Fruit fly (Drosophila melanogaster) whole organism, embryonic: ENCODE data around the gene Snx6.

Experiments
- CG14050 ChIP-seq: fragments of 200-800 bp; sonication (Bioruptor generic); IDR thresholded peaks from 3 replicates; pipeline ENCODE4 v1.3.6; 2022; ENCODE audit warnings: missing biosample characterization, missing genetic modification characterization
- CG1603 ChIP-seq: fragments of 200-800 bp; sonication (Bioruptor generic); optimal IDR thresholded peaks from 2 replicates; lab custom pipeline; 2019; ENCODE audit warnings: missing biosample characterization, mild to moderate bottlenecking, missing genetic modification characterization, moderate library complexity
- CG17802 ChIP-seq: fragments of 200-800 bp; sonication (Bioruptor generic); optimal IDR thresholded peaks from 2 replicates; lab custom pipeline; 2018; ENCODE audit warnings: missing biosample characterization, mild to moderate bottlenecking, missing genetic modification characterization, moderate library complexity
- CG18011 ChIP-seq: fragments of 200-800 bp; sonication (Bioruptor generic); optimal IDR thresholded peaks from 2 replicates; lab custom pipeline; 2017; ENCODE audit warnings: missing biosample characterization, missing genetic modification characterization, mild to moderate bottlenecking, moderate library complexity, missing genotype
- CG34224 ChIP-seq: fragments of 200-800 bp; sonication (Bioruptor generic); IDR thresholded peaks from 3 replicates; pipeline ENCODE4 v1.3.6; 2022; ENCODE audit warnings: missing biosample characterization, missing genetic modification characterization; ENCODE audit not compliant: partially characterized antibody
- CG4282 ChIP-seq: fragments of 200-800 bp; sonication (Bioruptor generic); optimal IDR thresholded peaks from 2 replicates; lab custom pipeline; 2016; ENCODE audit warnings: missing biosample characterization, missing genetic modification characterization
- CG43689 ChIP-seq: fragments of 200-800 bp; sonication (Bioruptor generic); IDR thresholded peaks from 2 replicates; pipeline ENCODE4 v1.3.6; 2022; ENCODE audit warnings: missing biosample characterization, missing genetic modification characterization
- CG4424 ChIP-seq: fragments of 200-800 bp; sonication (Bioruptor generic); optimal IDR thresholded peaks from 3 replicates; lab custom pipeline; 2016; ENCODE audit warnings: missing biosample characterization, missing genetic modification characterization
- CG4617 ChIP-seq: fragments of 200-800 bp; sonication (Bioruptor generic); optimal IDR thresholded peaks from 3 replicates; lab custom pipeline; 2016; ENCODE audit warnings: missing biosample characterization, missing genetic modification characterization, borderline replicate concordance
- CG4854 ChIP-seq: fragments of 200-800 bp; sonication (Bioruptor generic); optimal IDR thresholded peaks from 2 replicates; lab custom pipeline; 2016; ENCODE audit warnings: missing biosample characterization, missing genetic modification characterization, inconsistent platforms
- CG6175 ChIP-seq: fragments of 200-800 bp; sonication (Bioruptor generic); IDR thresholded peaks from 3 replicates; pipeline ENCODE4 v1.3.6; 2022; ENCODE audit warnings: missing biosample characterization, missing genetic modification characterization
- CG6254 ChIP-seq: fragments of 200-800 bp; sonication (Bioruptor generic); optimal IDR thresholded peaks from 3 replicates; lab custom pipeline; 2017; ENCODE audit warnings: mild to moderate bottlenecking, missing biosample characterization, missing genetic modification reagents, missing genetic modification characterization
- CG6765 ChIP-seq: fragments of 200-800 bp; sonication (Bioruptor generic); optimal IDR thresholded peaks from 3 replicates; lab custom pipeline; 2017; ENCODE audit warnings: missing biosample characterization, mild to moderate bottlenecking, missing genetic modification characterization
- CG7357 ChIP-seq: fragments of 200-800 bp; sonication (Bioruptor generic); IDR thresholded peaks from 3 replicates; pipeline ENCODE4 v1.3.6; 2022; ENCODE audit warnings: missing biosample characterization, missing genetic modification characterization
- CG8359 ChIP-seq: fragments of 200-800 bp; sonication (Bioruptor generic); optimal IDR thresholded peaks from 2 replicates; lab custom pipeline; 2017; ENCODE audit warnings: missing biosample characterization, mild to moderate bottlenecking, missing genetic modification characterization, borderline replicate concordance
- CG8765 ChIP-seq: fragments of 200-800 bp; sonication (Bioruptor generic); IDR thresholded peaks from 2 replicates; pipeline ENCODE4 v1.3.6; 2022; ENCODE audit warnings: missing biosample characterization, missing genetic modification characterization
- CHES-1-like ChIP-seq: fragments of 200-800 bp; sonication (Bioruptor generic); optimal IDR thresholded peaks from 2 replicates; lab custom pipeline; 2016; ENCODE audit warnings: missing biosample characterization, missing genetic modification characterization
- CTCF ChIP-seq: fragments of 200-800 bp; sonication (Bioruptor generic); optimal IDR thresholded peaks from 2 replicates; lab custom pipeline; 2017; ENCODE audit warnings: missing biosample characterization, mild to moderate bottlenecking, missing genetic modification characterization, moderate library complexity
- CkIIα-i1 ChIP-seq: fragments of 200-800 bp; sonication (Bioruptor generic); IDR thresholded peaks from 2 replicates; pipeline ENCODE4 v1.3.6; 2022; ENCODE audit warnings: missing biosample characterization, missing genetic modification characterization
- D19A ChIP-seq: fragments of 200-800 bp; optimal IDR thresholded peaks from 3 replicates; lab custom pipeline; 2019; ENCODE audit warnings: missing biosample characterization, mild to moderate bottlenecking, missing genetic modification characterization, moderate library complexity
- H15 ChIP-seq: fragments of 200-800 bp; sonication (Bioruptor generic); IDR thresholded peaks from 3 replicates; pipeline ENCODE4 v1.3.6; 2022; ENCODE audit warnings: missing biosample characterization, missing genetic modification characterization
- HLH4C ChIP-seq: fragments of 200-800 bp; sonication (Bioruptor generic); IDR thresholded peaks from 3 replicates; pipeline ENCODE4 v1.3.6; 2022; ENCODE audit warnings: missing biosample characterization, missing genetic modification characterization; ENCODE audit not compliant: partially characterized antibody
- HLHmδ ChIP-seq: fragments of 200-800 bp; sonication (Bioruptor generic); optimal IDR thresholded peaks from 2 replicates; lab custom pipeline; 2018; ENCODE audit warnings: missing biosample characterization, mild to moderate bottlenecking, missing genetic modification characterization, moderate library complexity
- Hsf ChIP-seq: fragments of 200-800 bp; sonication (Bioruptor generic); optimal IDR thresholded peaks from 3 replicates; lab custom pipeline; 2016; ENCODE audit warnings: missing biosample characterization, missing genetic modification characterization
- Kr ChIP-seq: fragments of 200-800 bp; sonication (Bioruptor generic); optimal IDR thresholded peaks from 2 replicates; lab custom pipeline; 2017; ENCODE audit warnings: missing biosample characterization, mild to moderate bottlenecking, missing genetic modification characterization
- MTF-1 ChIP-seq: fragments of 200-800 bp; sonication (Bioruptor generic); optimal IDR thresholded peaks from 2 replicates; lab custom pipeline; 2018; ENCODE audit warnings: missing biosample characterization, mild to moderate bottlenecking, missing genetic modification characterization, borderline replicate concordance
- Mes4 ChIP-seq: fragments of 200-800 bp; sonication (Bioruptor generic); optimal IDR thresholded peaks from 2 replicates; lab custom pipeline; 2016; ENCODE audit warnings: missing biosample characterization, missing genetic modification characterization
- Opbp ChIP-seq: fragments of 200-800 bp; sonication (Bioruptor generic); IDR thresholded peaks from 3 replicates; pipeline ENCODE4 v1.3.6; 2022; ENCODE audit warnings: missing biosample characterization, missing genetic modification characterization; ENCODE audit not compliant: partially characterized antibody
- PHDP ChIP-seq: fragments of 200-800 bp; sonication (Bioruptor generic); optimal IDR thresholded peaks from 3 replicates; lab custom pipeline; 2018; ENCODE audit warnings: missing biosample characterization, mild to moderate bottlenecking, missing genetic modification characterization, moderate library complexity
- Pdp1 ChIP-seq, 2 experiments: fragments of 200-800 bp; sonication (Bioruptor generic); optimal IDR thresholded peaks; 3 replicates each; lab custom pipeline; 2016; ENCODE audit warnings: missing biosample characterization in 2 of 2, missing genetic modification characterization in 2 of 2, mild to moderate bottlenecking in 1 of 2, moderate library complexity in 1 of 2
- ab ChIP-seq: fragments of 200-800 bp; sonication (Bioruptor generic); optimal IDR thresholded peaks from 2 replicates; lab custom pipeline; 2016; ENCODE audit warnings: missing biosample characterization, missing genetic modification characterization
- bcd ChIP-seq: fragments of 200-800 bp; sonication (Bioruptor generic); optimal IDR thresholded peaks from 2 replicates; lab custom pipeline; 2017; ENCODE audit warnings: missing biosample characterization, mild to moderate bottlenecking, missing genetic modification characterization
- bigmax ChIP-seq: fragments of 200-800 bp; sonication (Bioruptor generic); optimal IDR thresholded peaks from 2 replicates; lab custom pipeline; 2018; ENCODE audit warnings: missing biosample characterization, mild to moderate bottlenecking, missing genetic modification characterization
- caup ChIP-seq: fragments of 200-800 bp; sonication (Bioruptor generic); optimal IDR thresholded peaks from 3 replicates; lab custom pipeline; 2017; ENCODE audit warnings: missing biosample characterization, mild to moderate bottlenecking, missing genetic modification characterization, moderate library complexity; ENCODE audit not compliant: severe bottlenecking
- chn ChIP-seq: fragments of 200-800 bp; sonication (Bioruptor generic); optimal IDR thresholded peaks from 2 replicates; lab custom pipeline; 2016; ENCODE audit warnings: missing biosample characterization, missing genetic modification characterization
- cwo ChIP-seq: fragments of 200-800 bp; sonication (Bioruptor generic); optimal IDR thresholded peaks from 3 replicates; lab custom pipeline; 2017; ENCODE audit warnings: missing biosample characterization, missing genetic modification characterization, mild to moderate bottlenecking, moderate library complexity, missing genetic modification reagents
- en ChIP-seq: fragments of 200-800 bp; sonication (Bioruptor generic); optimal IDR thresholded peaks from 2 replicates; lab custom pipeline; 2016; ENCODE audit warnings: missing biosample characterization, missing genetic modification characterization
- eve ChIP-seq, 2 experiments: fragments of >200 bp; optimal IDR thresholded peaks; 2 replicates each; lab custom pipeline; 2017; ENCODE audit warnings: missing biosample characterization in 2 of 2, missing genetic modification characterization in 2 of 2
- fd3F ChIP-seq: fragments of 200-800 bp; sonication (Bioruptor generic); optimal IDR thresholded peaks from 2 replicates; lab custom pipeline; 2018; ENCODE audit warnings: missing biosample characterization, mild to moderate bottlenecking, missing genetic modification characterization, moderate library complexity
- grn ChIP-seq: fragments of 200-800 bp; sonication (Bioruptor generic); optimal IDR thresholded peaks from 3 replicates; lab custom pipeline; 2017; ENCODE audit warnings: missing biosample characterization, missing genetic modification characterization
- gsb ChIP-seq: fragments of 200-800 bp; sonication (Bioruptor generic); IDR thresholded peaks from 2 replicates; pipeline ENCODE4 v1.3.6; 2022; ENCODE audit warnings: missing biosample characterization, missing genetic modification characterization
- jigr1 ChIP-seq: fragments of 200-800 bp; sonication (Bioruptor generic); IDR thresholded peaks from 3 replicates; pipeline ENCODE4 v1.3.6; 2022; ENCODE audit warnings: missing biosample characterization, missing genetic modification characterization
- lilli ChIP-seq: fragments of 200-800 bp; sonication (Bioruptor generic); optimal IDR thresholded peaks from 3 replicates; lab custom pipeline; 2016; ENCODE audit warnings: missing biosample characterization, missing genetic modification characterization
- p53 ChIP-seq: fragments of 200-800 bp; sonication (Bioruptor generic); optimal IDR thresholded peaks from 2 replicates; lab custom pipeline; 2016; ENCODE audit warnings: missing biosample characterization, missing genetic modification characterization
- pb ChIP-seq: fragments of 200-800 bp; sonication (Bioruptor generic); optimal IDR thresholded peaks from 3 replicates; lab custom pipeline; 2016; ENCODE audit warnings: missing biosample characterization, missing genetic modification characterization
- pnt ChIP-seq: fragments of 200-800 bp; sonication (Bioruptor generic); optimal IDR thresholded peaks from 3 replicates; lab custom pipeline; 2016; ENCODE audit warnings: missing biosample characterization, missing genetic modification characterization
- pum ChIP-seq: fragments of 200-800 bp; sonication (Bioruptor generic); optimal IDR thresholded peaks from 2 replicates; lab custom pipeline; 2016; ENCODE audit warnings: missing biosample characterization, missing genetic modification characterization
- rib ChIP-seq: fragments of 200-800 bp; sonication (Bioruptor generic); IDR thresholded peaks from 2 replicates; pipeline ENCODE4 v1.3.6; 2022; ENCODE audit warnings: missing biosample characterization, missing genetic modification characterization
- sens ChIP-seq: fragments of 200-800 bp; sonication (Bioruptor generic); peaks from one replicate; lab custom pipeline; 2016; ENCODE audit warnings: missing biosample characterization, missing genetic modification characterization
- slbo ChIP-seq: fragments of 200-800 bp; sonication (Bioruptor generic); IDR thresholded peaks from 2 replicates; pipeline ENCODE4 v1.3.6; 2022; ENCODE audit warnings: missing biosample characterization, missing genetic modification characterization

Gene Snx6

DNA sequence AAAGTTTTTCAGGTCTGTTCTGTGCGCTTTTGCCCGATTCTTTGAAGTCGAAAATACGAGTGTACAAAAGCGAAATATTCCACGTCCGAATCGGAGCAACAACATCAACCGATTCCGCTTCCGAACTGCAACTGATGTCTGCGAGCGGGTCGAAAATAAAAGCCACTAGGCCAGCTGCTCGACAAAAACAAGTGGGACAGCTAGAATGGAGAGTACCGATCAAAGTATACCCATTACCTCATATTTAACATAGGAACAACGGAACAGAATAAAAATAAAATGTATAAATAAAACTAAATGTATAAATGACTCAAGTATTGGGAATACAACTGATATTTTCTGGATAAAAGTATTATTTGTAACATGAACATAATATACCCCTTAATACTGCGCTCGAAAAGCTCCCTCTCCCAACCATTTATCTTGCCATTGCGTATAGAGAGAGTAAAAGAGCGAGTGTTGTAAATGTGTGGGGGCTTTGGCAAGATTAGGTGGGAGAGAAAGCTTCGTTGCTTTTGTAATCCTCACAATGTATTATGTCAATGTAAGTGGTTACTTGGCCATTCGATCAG, 15.5 kb downstream of the Snx6 start, which contains the start of gene SLC5A11 (continued):
- peak; percentile 84 for TF ChIP-seq CG18011 (GFP tag; lab: Kevin White, UChicago)
- peak; percentile 85 for TF ChIP-seq CG14050 (GFP tag; lab: Robert Waterston, UW)
- peak; percentile 93 to 98 for TF ChIP-seq Pdp1 (GFP tag; optimal IDR thresholded peaks at IDR 0.05; lab: Kevin White, UChicago)
- peak; percentile 94 for TF ChIP-seq CG4424 (GFP tag; lab: Kevin White, UChicago)
- TF ChIP-seq gsb (GFP tag; lab: Robert Waterston, UW): peak; percentile 96
- TF ChIP-seq CG1603 (tag; lab: Kevin White, UChicago): peak; percentile 83
- TF ChIP-seq HLH4C (GFP tag; lab: Robert Waterston, UW): no peak
- TF ChIP-seq en (GFP tag; lab: Kevin White, UChicago): no peak
- TF ChIP-seq CkIIα-i1: no peak
- TF ChIP-seq CG6765 (GFP tag; lab: Kevin White, UChicago): peak; percentile 95
- peak; percentile 97 for TF ChIP-seq grn (GFP tag; lab: Kevin White, UChicago)
- TF ChIP-seq CG6175 (GFP tag; lab: Robert Waterston, UW): peak; percentile 91
- TF ChIP-seq Opbp (GFP tag; lab: Robert Waterston, UW): no peak; the same call in 2 of the 3 replicates
- peak; percentile 91 for TF ChIP-seq CG7357 (GFP tag; lab: Robert Waterston, UW)
- TF ChIP-seq CTCF (GFP tag; lab: Kevin White, UChicago): peak; percentile 50
- TF ChIP-seq PHDP: peak; percentile 97
- peak; percentile 96 for TF ChIP-seq H15 (GFP tag; lab: Robert Waterston, UW)
- TF ChIP-seq MTF-1: peak; percentile 63
- TF ChIP-seq slbo (GFP tag; lab: Robert Waterston, UW): peak; percentile 100
- peak; percentile 42 for TF ChIP-seq ab
- TF ChIP-seq Hsf (GFP tag; lab: Kevin White, UChicago): peak; percentile 65
- TF ChIP-seq CG17802: peak; percentile 61
- peak; percentile 97 for TF ChIP-seq pum
- peak; percentile 81 for TF ChIP-seq CG4282
- peak; percentile 88 for TF ChIP-seq CG4617 (GFP tag; lab: Kevin White, UChicago)
- TF ChIP-seq cwo (GFP tag; lab: Kevin White, UChicago): peak; percentile 97
- TF ChIP-seq lilli (GFP tag; lab: Kevin White, UChicago): peak; percentile 99
- peak; percentile 88 for TF ChIP-seq p53 (GFP tag; lab: Kevin White, UChicago)
- peak; percentile 95 for TF ChIP-seq rib (GFP tag; lab: Robert Waterston, UW)
- peak; percentile 45 for TF ChIP-seq bigmax (GFP tag; lab: Kevin White, UChicago)
- peak; percentile 79 for TF ChIP-seq chn
- peak; percentile 99 for TF ChIP-seq bcd
- peak; percentile 100 for TF ChIP-seq caup (GFP tag; lab: Kevin White, UChicago)
- peak in 1 of 2 experiments; percentile 100 for TF ChIP-seq eve (GFP tag; optimal IDR thresholded peaks at IDR 0.05; lab: Kevin White, UChicago)
- peak; percentile 71 for TF ChIP-seq fd3F (GFP tag; lab: Kevin White, UChicago)
- no peak for TF ChIP-seq HLHmδ (GFP tag; lab: Kevin White, UChicago)
- peak; percentile 98 for TF ChIP-seq jigr1 (GFP tag; lab: Robert Waterston, UW)
- peak; percentile 85; the same call in 1 of the 2 replicates for TF ChIP-seq CG8765 (GFP tag; lab: Robert Waterston, UW)
- peak; percentile 82 for TF ChIP-seq CG8359
- no peak for TF ChIP-seq Mes4 (GFP tag; lab: Kevin White, UChicago)
- peak; percentile 88 for TF ChIP-seq CG43689 (GFP tag; lab: Robert Waterston, UW)
- peak; percentile 78 for TF ChIP-seq pnt (GFP tag; lab: Kevin White, UChicago)
- TF ChIP-seq sens: peak; percentile 84
- peak; percentile 87 for TF ChIP-seq D19A (tag; lab: Kevin White, UChicago)
- TF ChIP-seq pb (GFP tag; lab: Kevin White, UChicago): peak; percentile 95
- TF ChIP-seq CG34224 (GFP tag; lab: Robert Waterston, UW): no peak
- peak; percentile 54 for TF ChIP-seq CHES-1-like (GFP tag; lab: Kevin White, UChicago)
- TF ChIP-seq Kr: no peak
- TF ChIP-seq CG6254: peak; percentile 89
- peak; percentile 99 for TF ChIP-seq CG4854 (GFP tag; lab: Kevin White, UChicago)
